Worm (Caenorhabditis elegans): ENCODE measurements around the gene ubh-4.
A peak's percentile ranks its signal among the peaks of the same experiment; 100 is the strongest.

ubh-4 gene

DNA sequence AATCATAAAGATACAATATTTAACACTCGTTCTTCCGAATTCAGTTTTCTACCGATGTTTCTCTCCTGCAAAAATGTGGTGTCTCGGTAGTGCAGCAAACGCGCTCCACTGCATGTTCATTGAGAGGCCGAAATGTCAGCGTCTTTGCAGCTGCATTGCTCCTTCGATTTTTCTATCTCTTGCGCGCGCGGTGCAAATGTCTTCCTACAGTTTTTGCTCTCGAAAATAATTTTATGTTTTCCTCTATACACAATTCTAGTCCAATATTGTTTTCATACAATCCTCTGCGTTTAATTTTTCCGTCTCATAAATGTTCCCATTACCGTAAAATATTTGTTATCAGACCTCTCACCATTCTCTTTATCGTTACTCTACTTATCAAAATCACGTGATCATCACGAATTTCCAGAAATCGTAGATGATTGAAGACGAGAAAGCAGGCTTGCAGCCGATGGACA is 23.0 kb upstream of the ubh-4 start, which contains the start of gene ufd-2 (continued):
- TF ChIP-seq hsf-1 (GFP tag; IDR thresholded peaks at IDR 0.05): 0 out of 2 replicates have a peak, but pooled peaks have one; percentile 28
- no peak for TF ChIP-seq T26A5.8 (tag; optimal IDR thresholded peaks at IDR 0.05)
- TF ChIP-seq efl-1 (GFP tag; optimal IDR thresholded peaks at IDR 0.05): peak; percentile 84
- no peak for TF ChIP-seq nfyb-1 (GFP tag; IDR thresholded peaks at IDR 0.05)
- TF ChIP-seq attf-3 (GFP tag; conservative IDR thresholded peaks at IDR 0.05): peak; percentile 59; the same call in 1 of the 2 replicates
- TF ChIP-seq ztf-25 (GFP tag; IDR thresholded peaks at IDR 0.05): no peak
- no peak for TF ChIP-seq akir-1 (GFP tag; optimal IDR thresholded peaks at IDR 0.05)
- TF ChIP-seq gei-17 (GFP tag; optimal IDR thresholded peaks at IDR 0.05): no peak
- no peak for TF ChIP-seq tbx-9 (tag; optimal IDR thresholded peaks at IDR 0.05; ENCODE audit: borderline replicate concordance)
- no peak; the same call in 1 of the 2 replicates for TF ChIP-seq F33H1.4 (GFP tag; IDR thresholded peaks at IDR 0.05)
- no peak for TF ChIP-seq dox-1 (GFP tag; IDR thresholded peaks at IDR 0.05)
- TF ChIP-seq nfya-2 (GFP tag; IDR thresholded peaks at IDR 0.05): no peak
- TF ChIP-seq ceh-79 (tag; optimal IDR thresholded peaks at IDR 0.05): no peak
- no peak for TF ChIP-seq lag-1 (GFP tag; IDR thresholded peaks at IDR 0.05)
- peak; percentile 93 for TF ChIP-seq ceh-100 (GFP tag; IDR thresholded peaks at IDR 0.05)
- peak; percentile 44 for TF ChIP-seq lin-40 (tag; optimal IDR thresholded peaks at IDR 0.05)
- TF ChIP-seq K12H6.12 (tag; optimal IDR thresholded peaks at IDR 0.05): peak; percentile 46
- peak in 1 of 3 experiments; percentile 31 for TF ChIP-seq lin-35 (GFP tag; optimal IDR thresholded peaks at IDR 0.05)
- TF ChIP-seq ceh-27 (GFP tag; optimal IDR thresholded peaks at IDR 0.05): no peak
- TF ChIP-seq ceh-91 (GFP tag; IDR thresholded peaks at IDR 0.05): 0 out of 2 replicates have a peak, but pooled peaks have one; percentile 62
- no peak for TF ChIP-seq F52B5.7 (tag; optimal IDR thresholded peaks at IDR 0.05)
- peak; percentile 64 for TF ChIP-seq lsl-1 (GFP tag; optimal IDR thresholded peaks at IDR 0.05)
- TF ChIP-seq sea-2 (GFP tag; IDR thresholded peaks at IDR 0.05): no peak
- no peak for TF ChIP-seq Y67H2A.10 (GFP tag; conservative IDR thresholded peaks at IDR 0.05)
- no peak for TF ChIP-seq B0019.2 (GFP tag; conservative IDR thresholded peaks at IDR 0.05)
- TF ChIP-seq aptf-3 (GFP tag; IDR thresholded peaks at IDR 0.05): no peak
- TF ChIP-seq mxl-1 (tag; optimal IDR thresholded peaks at IDR 0.05): no peak
- no peak for TF ChIP-seq repo-1 (tag; optimal IDR thresholded peaks at IDR 0.05)
- no peak for TF ChIP-seq aptf-2 (GFP tag; conservative IDR thresholded peaks at IDR 0.05)
- TF ChIP-seq unc-130 (GFP tag; optimal IDR thresholded peaks at IDR 0.05): no peak
- TF ChIP-seq pbrm-1 (GFP tag; IDR thresholded peaks at IDR 0.05): no peak
- no peak for TF ChIP-seq Y95B8A.8 (GFP tag; IDR thresholded peaks at IDR 0.05)
- TF ChIP-seq nfya-1 (tag; optimal IDR thresholded peaks at IDR 0.05; ENCODE audit: borderline replicate concordance, insufficient read depth): no peak
- TF ChIP-seq F49E8.2 (tag; optimal IDR thresholded peaks at IDR 0.05; ENCODE audit: insufficient read depth): no peak
- TF ChIP-seq B0336.3 (GFP tag; IDR thresholded peaks at IDR 0.05): no peak; the same call in 1 of the 2 replicates
- TF ChIP-seq Y79H2A.3 (GFP tag; conservative IDR thresholded peaks at IDR 0.05): no peak
- no peak for TF ChIP-seq snpc-1.1 (tag; optimal IDR thresholded peaks at IDR 0.05; ENCODE audit: insufficient read depth)
- no peak for TF ChIP-seq B0261.1 (tag; optimal IDR thresholded peaks at IDR 0.05)
- peak; percentile 77 for TF ChIP-seq D2030.7 (GFP tag; IDR thresholded peaks at IDR 0.05)
- TF ChIP-seq nhr-120 (GFP tag; IDR thresholded peaks at IDR 0.05): no peak
- TF ChIP-seq mel-28 (tag; optimal IDR thresholded peaks at IDR 0.05; ENCODE audit: borderline replicate concordance): no peak
- TF ChIP-seq egl-44 (GFP tag; IDR thresholded peaks at IDR 0.05): no peak
- no peak for TF ChIP-seq lir-1 (GFP tag; conservative IDR thresholded peaks at IDR 0.05)
- TF ChIP-seq C06A6.2 (GFP tag; conservative IDR thresholded peaks at IDR 0.05): no peak
- TF ChIP-seq zim-3 (tag; optimal IDR thresholded peaks at IDR 0.05): no peak
- peak; percentile 22 for TF ChIP-seq xnd-1 (tag; optimal IDR thresholded peaks at IDR 0.05)
- no peak for TF ChIP-seq ztf-26 (tag; optimal IDR thresholded peaks at IDR 0.05)
- TF ChIP-seq him-1 (tag; optimal IDR thresholded peaks at IDR 0.05): no peak
- no peak for TF ChIP-seq lin-54 (GFP tag; optimal IDR thresholded peaks at IDR 0.05)
